Fruit fly (Drosophila melanogaster) whole organism, wandering third instar larva: Measurements from ENCODE around the gene yuri.

Experiments used
- Dfd ChIP-seq: fragments of >200 bp; optimal IDR thresholded peaks from 2 replicates; lab custom pipeline; 2017; ENCODE audit warnings: missing biosample characterization, missing genetic modification characterization
- GATAd ChIP-seq: sonication (Bioruptor generic); optimal IDR thresholded peaks from 2 replicates; lab custom pipeline; 2016; ENCODE audit warnings: missing biosample characterization, missing genetic modification characterization
- HLH106 ChIP-seq: fragments of 200-800 bp; optimal IDR thresholded peaks from 3 replicates; lab custom pipeline; 2019; ENCODE audit warnings: missing biosample characterization, mild to moderate bottlenecking, missing genetic modification characterization, moderate library complexity
- Hr78 ChIP-seq: fragments of >200 bp; optimal IDR thresholded peaks from 2 replicates; lab custom pipeline; 2017; ENCODE audit warnings: missing biosample characterization, missing genetic modification characterization
- Myc ChIP-seq: fragments of >200 bp; optimal IDR thresholded peaks from 2 replicates; lab custom pipeline; 2017
- OdsH ChIP-seq: fragments of 200-800 bp; sonication (Bioruptor generic); optimal IDR thresholded peaks from 2 replicates; lab custom pipeline; 2016; ENCODE audit warnings: missing biosample characterization, mild to moderate bottlenecking, missing genetic modification characterization
- Rel ChIP-seq, 2 experiments: fragments of 200-800 bp; sonication (Bioruptor generic) in 1 of 2; optimal IDR thresholded peaks; 2 replicates in 1 of 2; 3 replicates in 1 of 2; lab custom pipeline; 2016 to 2019; ENCODE audit warnings: mild to moderate bottlenecking in 2 of 2, missing biosample characterization in 2 of 2, missing genetic modification characterization in 2 of 2, moderate library complexity in 1 of 2
- Sp1 ChIP-seq: fragments of 200-800 bp; sonication (Bioruptor generic); optimal IDR thresholded peaks from 3 replicates; lab custom pipeline; 2019; ENCODE audit warnings: missing biosample characterization, mild to moderate bottlenecking, missing genetic modification characterization, moderate library complexity
- br ChIP-seq: fragments of 200-800 bp; sonication (Bioruptor generic); optimal IDR thresholded peaks from 2 replicates; lab custom pipeline; 2016; ENCODE audit warnings: missing biosample characterization, missing genetic modification characterization
- h ChIP-seq: fragments of 200-800 bp; sonication (Bioruptor generic); optimal IDR thresholded peaks from 3 replicates; lab custom pipeline; 2016; ENCODE audit warnings: missing biosample characterization, mild to moderate bottlenecking, missing genetic modification characterization
- psq ChIP-seq: fragments of 200-800 bp; sonication (Bioruptor generic); optimal IDR thresholded peaks from 3 replicates; lab custom pipeline; 2017; ENCODE audit warnings: missing biosample characterization, mild to moderate bottlenecking, missing genetic modification characterization, moderate library complexity
- usp ChIP-seq: fragments of >200 bp; optimal IDR thresholded peaks from 2 replicates; lab custom pipeline; 2017; ENCODE audit warnings: missing biosample characterization, missing genetic modification characterization

DNA sequence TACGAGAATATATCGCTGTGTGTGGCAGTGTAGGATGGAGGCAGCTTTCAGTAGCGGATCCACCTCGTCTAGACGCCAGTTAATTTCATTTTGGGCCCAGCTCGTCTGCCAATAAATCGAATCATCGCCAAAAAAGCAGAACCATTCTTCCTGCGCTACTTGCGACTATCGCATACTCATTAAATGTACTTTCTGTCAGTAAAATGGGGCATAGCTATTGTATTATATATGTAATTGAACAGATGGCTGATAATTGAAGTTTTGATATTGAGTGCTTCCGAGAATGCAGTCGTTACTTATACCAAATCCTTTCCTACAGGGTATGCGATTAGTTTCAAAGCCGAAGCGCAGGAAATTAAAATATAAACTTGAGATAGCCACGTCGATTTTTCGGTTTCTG, 19.8 kb downstream of the yuri start:
- no peak for TF ChIP-seq br (GFP tag; lab: Kevin White, UChicago)
- TF ChIP-seq h (GFP tag; lab: Kevin White, UChicago): no peak
- no peak for TF ChIP-seq Sp1
- TF ChIP-seq psq: no peak
- TF ChIP-seq Hr78 (GFP tag; lab: Kevin White, UChicago): no peak
- no peak for TF ChIP-seq Dfd (GFP tag; lab: Kevin White, UChicago)
- TF ChIP-seq GATAd: no peak
- TF ChIP-seq usp (GFP tag; lab: Kevin White, UChicago): no peak
- no peak for TF ChIP-seq OdsH (GFP tag; lab: Kevin White, UChicago)
- TF ChIP-seq HLH106 (tag; lab: Kevin White, UChicago): no peak
- no peak for TF ChIP-seq Myc (lab: Kevin White, UChicago)
- no peak for TF ChIP-seq Rel (GFP tag; optimal IDR thresholded peaks at IDR 0.05; lab: Kevin White, UChicago)
- no peak for TF ChIP-seq Rel (tag; optimal IDR thresholded peaks at IDR 0.05; lab: Kevin White, UChicago)
